Worm (Caenorhabditis elegans): Measurements from ENCODE around the gene C25F9.12.

Gene C25F9.12

DNA sequence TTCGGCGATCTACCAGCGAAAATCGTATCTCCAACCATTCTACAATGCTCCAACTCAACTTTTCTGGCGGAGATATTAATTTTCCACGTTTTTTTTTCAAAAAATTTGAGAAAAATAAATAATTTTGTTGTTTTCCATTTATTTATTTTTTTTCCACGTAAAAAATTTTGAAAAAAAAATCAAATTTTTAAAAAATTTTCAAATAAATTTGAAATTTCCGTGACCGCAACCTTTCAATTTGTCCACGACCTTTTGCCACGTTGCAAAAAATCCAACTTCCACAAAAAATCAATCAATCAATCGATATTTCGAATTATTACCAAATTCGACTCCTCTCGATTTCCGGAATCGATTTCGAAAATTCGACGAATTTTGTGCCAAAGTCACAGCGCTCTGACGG, 31.5 kb downstream of the C25F9.12 start, which contains the start of gene Y43F8A.2:
Gene Y43F8A.2, plus strand, starts transcription at position 301 of the 400 bp plus-strand sequence.
- TF ChIP-seq ama-1 (optimal IDR thresholded peaks at IDR 0.05) (no peak), nhr-67 (tag; optimal IDR thresholded peaks at IDR 0.05) (no peak), ceh-9 (tag; optimal IDR thresholded peaks at IDR 0.05) (no peak), ztf-11 (tag; optimal IDR thresholded peaks at IDR 0.05) (no peak), pha-4 (tag; optimal IDR thresholded peaks at IDR 0.05) (no peak), ztf-4 (tag; optimal IDR thresholded peaks at IDR 0.05) (no peak), nhr-12 (tag; optimal IDR thresholded peaks at IDR 0.05) (no peak), unc-39 (tag; optimal IDR thresholded peaks at IDR 0.05) (no peak), R02D3.7 (tag; optimal IDR thresholded peaks at IDR 0.05) (no peak)

DNA sequence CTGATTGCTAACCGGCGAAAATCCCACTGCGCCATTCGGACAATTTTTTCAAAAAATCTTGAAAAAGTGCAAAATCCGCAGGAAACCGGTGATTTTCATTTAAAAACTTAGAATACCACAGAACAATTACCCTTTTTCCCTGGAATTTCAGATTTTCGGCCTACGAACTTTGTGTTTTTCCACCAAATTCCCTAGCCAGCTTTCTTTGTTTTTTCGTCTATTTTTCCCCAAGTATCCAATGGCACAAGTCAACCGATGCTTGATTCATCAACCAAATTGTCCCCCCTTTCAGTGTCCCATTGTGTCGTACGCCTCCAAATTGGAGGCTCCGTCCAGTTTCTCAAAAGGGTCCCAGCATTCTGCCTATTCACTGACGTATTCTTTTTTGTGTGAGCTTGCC, 32.6 kb downstream of the C25F9.12 start, which contains the start of gene Y43F8A.1:
Gene Y43F8A.1, plus strand, starts transcription at position 301 of the 400 bp plus-strand sequence.
- no peak for TF ChIP-seq lsy-12 (tag; optimal IDR thresholded peaks at IDR 0.05)
- no peak for TF ChIP-seq nhr-77 (tag; optimal IDR thresholded peaks at IDR 0.05)
- no peak for TF ChIP-seq nhr-11 (tag; optimal IDR thresholded peaks at IDR 0.05)
- no peak for TF ChIP-seq R02D3.7 (tag; optimal IDR thresholded peaks at IDR 0.05)
- TF ChIP-seq nhr-76 (tag; optimal IDR thresholded peaks at IDR 0.05), result no peak
- TF ChIP-seq nhr-237 (tag; optimal IDR thresholded peaks at IDR 0.05), result no peak
- TF ChIP-seq elt-2 (tag; optimal IDR thresholded peaks at IDR 0.05), result no peak
- TF ChIP-seq snpc-4 (tag; optimal IDR thresholded peaks at IDR 0.05), result no peak
- TF ChIP-seq ztf-11 (tag; optimal IDR thresholded peaks at IDR 0.05), result no peak
- TF ChIP-seq egl-27 (tag; optimal IDR thresholded peaks at IDR 0.05), result no peak

DNA sequence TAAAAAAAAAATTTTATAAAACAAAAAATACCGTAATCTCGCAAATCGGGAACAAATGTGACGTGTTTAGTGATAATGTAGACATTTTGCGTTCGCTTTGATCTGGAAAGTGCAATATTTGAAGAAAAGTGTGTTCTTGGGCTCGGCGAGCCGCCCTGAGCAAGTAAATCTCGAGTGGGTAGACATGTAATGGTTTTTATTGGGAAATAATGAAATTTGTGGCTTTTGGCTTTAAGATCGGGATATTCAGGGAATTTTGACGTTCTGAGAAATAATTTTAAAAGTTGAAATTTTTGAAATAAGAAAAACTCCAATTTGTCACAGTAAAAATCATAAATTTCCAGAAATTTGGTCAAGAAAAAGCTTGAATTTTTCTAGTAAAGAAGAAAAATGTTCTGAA, 40.2 kb downstream of the C25F9.12 start, which contains the start of gene C14B4.2:
Gene C14B4.2, minus strand, starts transcription at position 101 of the 400 bp plus-strand sequence.
- TF ChIP-seq elt-2 (tag; optimal IDR thresholded peaks at IDR 0.05), result no peak

DNA sequence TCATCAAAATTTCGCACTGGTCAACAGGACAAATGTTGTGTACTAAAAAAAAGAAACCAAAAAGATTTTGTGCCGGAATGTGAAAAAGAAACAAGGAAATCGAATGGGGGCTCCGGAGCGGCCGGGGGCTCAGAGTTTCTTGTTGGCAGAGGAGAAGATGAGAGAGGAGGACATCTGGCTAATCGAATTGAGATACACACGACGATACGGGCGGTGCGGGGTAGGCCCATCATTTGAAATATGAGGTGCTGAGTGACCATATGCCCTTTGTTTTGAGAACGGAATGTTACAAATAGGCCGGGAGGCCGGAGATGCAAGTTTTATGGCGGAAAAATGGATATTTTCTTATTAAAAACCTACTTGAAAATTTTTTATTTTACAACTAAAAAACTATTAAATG, 44.7 kb downstream of the C25F9.12 start:
- TF ChIP-seq lin-39 (tag; optimal IDR thresholded peaks at IDR 0.05), result peak; percentile 37
- TF ChIP-seq jun-1 (tag; optimal IDR thresholded peaks at IDR 0.05), result no peak
- peak; percentile 3 for TF ChIP-seq nfya-1 (tag; optimal IDR thresholded peaks at IDR 0.05; ENCODE audit: insufficient read depth)

DNA sequence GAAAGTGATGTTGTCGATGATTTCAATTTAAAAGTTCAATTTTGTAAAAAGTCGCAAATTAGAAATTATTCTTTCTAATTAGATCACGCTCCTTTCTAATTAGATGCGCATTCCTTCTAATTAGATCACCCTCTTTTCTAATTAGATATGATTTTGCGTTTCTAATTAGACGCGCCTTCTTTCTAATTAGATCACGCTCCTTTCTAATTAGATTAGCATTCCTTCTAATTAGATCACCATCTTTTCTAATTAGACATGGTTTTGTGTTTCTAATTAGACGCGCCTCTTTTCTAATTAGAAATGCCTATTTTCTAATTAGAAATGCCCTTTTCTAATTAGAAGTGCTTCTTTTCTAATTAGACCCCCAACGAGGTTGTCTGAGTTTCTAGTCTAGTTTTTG, 46.0 kb downstream of the C25F9.12 start:
- TF ChIP-seq fos-1 (tag; optimal IDR thresholded peaks at IDR 0.05) (no peak), nhr-77 (tag; optimal IDR thresholded peaks at IDR 0.05) (no peak), jun-1 (tag; optimal IDR thresholded peaks at IDR 0.05) (no peak)

DNA sequence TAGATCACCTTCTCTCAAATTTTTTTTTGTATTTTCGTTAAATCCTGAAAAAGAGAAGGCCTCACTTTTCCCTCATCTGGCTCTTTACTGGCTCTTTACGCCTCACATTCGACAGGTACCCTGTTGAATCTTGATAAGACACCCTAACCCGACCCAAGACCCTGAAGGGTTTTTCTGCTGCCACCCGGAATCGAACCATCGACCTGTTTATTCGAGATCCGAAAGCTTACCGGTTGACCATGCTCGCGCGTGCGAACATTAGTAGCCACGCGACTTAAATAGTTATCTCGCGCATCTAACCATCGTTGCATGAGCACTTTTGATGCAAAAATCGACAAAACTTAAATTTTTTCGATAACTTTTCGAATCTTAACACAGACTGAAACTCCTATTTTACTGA, 47.5 kb downstream of the C25F9.12 start:
- TF ChIP-seq nhr-23 (tag; optimal IDR thresholded peaks at IDR 0.05) (no peak), lin-15B (tag; optimal IDR thresholded peaks at IDR 0.05) (no peak), nfya-1 (tag; optimal IDR thresholded peaks at IDR 0.05; ENCODE audit: insufficient read depth) (no peak), nhr-12 (tag; optimal IDR thresholded peaks at IDR 0.05) (no peak), egl-27 (tag; optimal IDR thresholded peaks at IDR 0.05) (no peak), eor-1 (tag; optimal IDR thresholded peaks at IDR 0.05) (no peak), elt-3 (tag; optimal IDR thresholded peaks at IDR 0.05) (no peak)

DNA sequence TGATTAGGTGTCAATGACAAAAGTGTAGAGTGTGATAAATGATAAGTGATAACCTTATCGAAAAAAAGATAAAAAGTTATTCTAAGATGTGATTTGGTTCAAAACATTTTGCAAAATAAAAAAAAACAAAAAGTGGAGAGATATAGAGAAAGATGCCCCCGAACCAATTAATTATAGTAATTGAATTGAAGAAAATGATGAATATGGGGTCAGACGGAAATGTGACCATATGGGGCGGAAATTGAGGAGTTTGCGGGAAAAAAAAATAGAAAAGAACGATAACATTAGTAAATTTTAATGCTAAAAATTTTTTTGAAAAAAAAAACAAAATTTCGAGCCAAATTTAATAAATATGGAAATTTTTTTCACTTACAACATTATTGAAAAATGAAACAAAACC, 48.2 kb downstream of the C25F9.12 start:
- no peak for TF ChIP-seq nhr-77 (tag; optimal IDR thresholded peaks at IDR 0.05)
- TF ChIP-seq egl-5 (tag; optimal IDR thresholded peaks at IDR 0.05), result no peak
- TF ChIP-seq ama-1 (optimal IDR thresholded peaks at IDR 0.05), result no peak
- TF ChIP-seq daf-12 (tag; optimal IDR thresholded peaks at IDR 0.05), result no peak
- TF ChIP-seq elt-1 (tag; optimal IDR thresholded peaks at IDR 0.05), result no peak
- no peak for TF ChIP-seq jun-1 (tag; optimal IDR thresholded peaks at IDR 0.05)
- no peak for TF ChIP-seq pha-4 (tag; optimal IDR thresholded peaks at IDR 0.05)
- TF ChIP-seq ZK546.5 (tag; optimal IDR thresholded peaks at IDR 0.05), result no peak
- no peak for TF ChIP-seq nhr-25 (tag; optimal IDR thresholded peaks at IDR 0.05)
- TF ChIP-seq ceh-82 (tag; optimal IDR thresholded peaks at IDR 0.05), result no peak
- no peak for TF ChIP-seq nhr-237 (tag; optimal IDR thresholded peaks at IDR 0.05)
- TF ChIP-seq unc-39 (tag; optimal IDR thresholded peaks at IDR 0.05), result no peak
- no peak for TF ChIP-seq lin-39 (tag; optimal IDR thresholded peaks at IDR 0.05)
- TF ChIP-seq nhr-76 (tag; optimal IDR thresholded peaks at IDR 0.05), result no peak
- no peak for TF ChIP-seq lin-15B (tag; optimal IDR thresholded peaks at IDR 0.05)
- TF ChIP-seq elt-3 (tag; optimal IDR thresholded peaks at IDR 0.05), result no peak

All from whole organism, L3 larva.